Worm (Caenorhabditis elegans) whole organism, L1 larva: Measurements from ENCODE around the gene Y46C8AM.1.
A peak's percentile ranks its signal among the peaks of the same experiment; 100 is the strongest.
"Not testable (repeated sequence)": the region's sequence is repeated elsewhere in the genome, so short reads cannot be mapped to it uniquely, and the experiment has no call there.

Experiments
- C04F5.9 ChIP-seq: sonication (generic microtip); optimal IDR thresholded peaks from 2 replicates; lab custom pipeline; 2016; ENCODE audit warnings: missing genetic modification characterization, missing compliant biosample characterization
- C16A3.4 ChIP-seq: fragments of 150-350 bp; optimal IDR thresholded peaks from 2 replicates; lab custom pipeline; 2014; ENCODE audit warnings: missing biosample characterization, missing genetic modification characterization
- C34B4.2 ChIP-seq: sonication (generic microtip); optimal IDR thresholded peaks from 2 replicates; lab custom pipeline; 2017; ENCODE audit warnings: mild to moderate bottlenecking, missing genetic modification characterization, missing compliant biosample characterization
- F16B12.6 ChIP-seq: fragments of 150-350 bp; optimal IDR thresholded peaks from 2 replicates; lab custom pipeline; 2014; ENCODE audit warnings: missing biosample characterization, missing genetic modification characterization
- Y116A8C.19 ChIP-seq: sonication (generic microtip); optimal IDR thresholded peaks from 2 replicates; lab custom pipeline; 2016; ENCODE audit warnings: missing compliant biosample characterization, missing genetic modification characterization, borderline replicate concordance
- ama-1 ChIP-seq: fragments of 150-350 bp; optimal IDR thresholded peaks from 2 replicates; lab custom pipeline; 2014
- ceh-63 ChIP-seq: fragments of 200-800 bp; sonication (Bioruptor generic); optimal IDR thresholded peaks from 2 replicates; lab custom pipeline; 2018; ENCODE audit warnings: mild to moderate bottlenecking, missing genetic modification characterization, missing compliant biosample characterization
- ceh-8 ChIP-seq: fragments of 200-800 bp; sonication (Bioruptor generic); optimal IDR thresholded peaks from 2 replicates; lab custom pipeline; 2018; ENCODE audit warnings: mild to moderate bottlenecking, missing genetic modification characterization, moderate library complexity, missing compliant biosample characterization
- ceh-90 ChIP-seq: sonication (generic microtip); optimal IDR thresholded peaks from 2 replicates; lab custom pipeline; 2016; ENCODE audit warnings: missing genetic modification characterization, missing compliant biosample characterization
- dpl-1 ChIP-seq, 3 experiments: fragments of 150-350 bp in 2 of 3; sonication (generic microtip) in 1 of 3; optimal IDR thresholded peaks; 2 replicates each; lab custom pipeline; 2014 to 2017; ENCODE audit warnings: missing biosample characterization in 3 of 3, missing genetic modification characterization in 3 of 3, missing genetic modification reagents in 3 of 3
- efl-1 ChIP-seq, 4 experiments: fragments of 150-350 bp; optimal IDR thresholded peaks in 3 of 4; peaks in 1 of 4; 1 replicate in 1 of 4; 2 replicates in 3 of 4; lab custom pipeline; 2014; ENCODE audit warnings: missing biosample characterization in 2 of 4, missing genetic modification characterization in 2 of 4, missing genetic modification reagents in 2 of 4
- elt-2 ChIP-seq: sonication (generic microtip); optimal IDR thresholded peaks from 2 replicates; lab custom pipeline; 2016; ENCODE audit warnings: missing genetic modification characterization, mild to moderate bottlenecking, inconsistent platforms, missing compliant biosample characterization, missing genetic modification reagents
- elt-3 ChIP-seq, 6 experiments: fragments of 150-350 bp in 1 of 6; sonication (generic microtip); optimal IDR thresholded peaks; 2 replicates each; lab custom pipeline; 2017 to 2018; ENCODE audit warnings: missing biosample characterization in 6 of 6, missing genetic modification characterization in 6 of 6, inconsistent platforms in 1 of 6
- fkh-4 ChIP-seq: sonication (generic microtip); optimal IDR thresholded peaks from 2 replicates; lab custom pipeline; 2016; ENCODE audit warnings: missing compliant biosample characterization, missing genetic modification characterization, borderline replicate concordance
- fkh-8 ChIP-seq: sonication (generic microtip); optimal IDR thresholded peaks from 2 replicates; lab custom pipeline; 2016; ENCODE audit warnings: mild to moderate bottlenecking, missing genetic modification characterization, missing compliant biosample characterization
- fos-1 ChIP-seq: fragments of 150-350 bp; optimal IDR thresholded peaks from 2 replicates; lab custom pipeline; 2014; ENCODE audit warnings: missing biosample characterization, missing genetic modification characterization
- grh-1 ChIP-seq: fragments of 200-800 bp; sonication (Bioruptor generic); IDR thresholded peaks from 2 replicates; pipeline ENCODE4 v1.3.6; 2022; ENCODE audit warnings: missing genetic modification reagents, missing genetic modification characterization, missing compliant biosample characterization
- hlh-17 ChIP-seq: fragments of 200-800 bp; sonication (Bioruptor generic); optimal IDR thresholded peaks from 2 replicates; lab custom pipeline; 2018; ENCODE audit warnings: missing genetic modification characterization, mild to moderate bottlenecking, missing compliant biosample characterization, moderate library complexity, borderline replicate concordance
- lin-13 ChIP-seq: fragments of 150-350 bp; optimal IDR thresholded peaks from 2 replicates; lab custom pipeline; 2014; ENCODE audit warnings: missing biosample characterization, missing genetic modification reagents, missing genetic modification characterization
- lin-14 ChIP-seq: fragments of 200-800 bp; sonication (Bioruptor generic); optimal IDR thresholded peaks from 2 replicates; lab custom pipeline; 2018; ENCODE audit warnings: mild to moderate bottlenecking, missing genetic modification characterization, moderate library complexity, missing compliant biosample characterization
- lin-39 ChIP-seq: fragments of 150-350 bp; optimal IDR thresholded peaks from 2 replicates; lab custom pipeline; 2014; ENCODE audit warnings: missing biosample characterization, missing genetic modification reagents, missing genetic modification characterization
- lir-3 ChIP-seq: sonication (generic microtip); optimal IDR thresholded peaks from 2 replicates; lab custom pipeline; 2016; ENCODE audit warnings: mild to moderate bottlenecking, missing genetic modification characterization, moderate library complexity, missing compliant biosample characterization; ENCODE audit not compliant: poor library complexity
- mef-2 ChIP-seq: fragments of 150-350 bp; optimal IDR thresholded peaks from 2 replicates; lab custom pipeline; 2014; ENCODE audit warnings: missing biosample characterization, missing genetic modification characterization
- mep-1 ChIP-seq: fragments of 150-350 bp; optimal IDR thresholded peaks from 2 replicates; lab custom pipeline; 2014; ENCODE audit warnings: missing biosample characterization, missing genetic modification characterization
- nhr-12 ChIP-seq: sonication (generic microtip); optimal IDR thresholded peaks from 2 replicates; lab custom pipeline; 2017; ENCODE audit warnings: missing biosample characterization, missing genetic modification characterization
- nhr-20 ChIP-seq: sonication (generic microtip); optimal IDR thresholded peaks from 2 replicates; lab custom pipeline; 2016; ENCODE audit warnings: mild to moderate bottlenecking, missing genetic modification characterization, missing compliant biosample characterization
- nhr-28 ChIP-seq: fragments of 150-350 bp; optimal IDR thresholded peaks from 2 replicates; lab custom pipeline; 2014; ENCODE audit warnings: missing biosample characterization, missing genetic modification characterization
- nhr-77 ChIP-seq: fragments of 150-350 bp; optimal IDR thresholded peaks from 2 replicates; lab custom pipeline; 2014; ENCODE audit warnings: missing biosample characterization, missing genetic modification characterization
- nhr-85 ChIP-seq: sonication (generic microtip); peaks from one replicate; lab custom pipeline; 2016; ENCODE audit warnings: missing genetic modification characterization, inconsistent platforms, missing compliant biosample characterization
- nhr-90 ChIP-seq: sonication (generic microtip); optimal IDR thresholded peaks from 2 replicates; lab custom pipeline; 2016; ENCODE audit warnings: mild to moderate bottlenecking, missing genetic modification characterization, missing compliant biosample characterization; ENCODE audit not compliant: poor library complexity
- pax-3 ChIP-seq: fragments of 200-800 bp; sonication (Bioruptor generic); optimal IDR thresholded peaks from 2 replicates; lab custom pipeline; 2018; ENCODE audit warnings: mild to moderate bottlenecking, missing genetic modification characterization, moderate library complexity, missing compliant biosample characterization
- pqm-1 ChIP-seq: sonication (generic microtip); optimal IDR thresholded peaks from 3 replicates; lab custom pipeline; 2017; ENCODE audit warnings: missing biosample characterization, missing genetic modification characterization
- skn-1 ChIP-seq: fragments of 150-350 bp; optimal IDR thresholded peaks from 2 replicates; lab custom pipeline; 2014; ENCODE audit warnings: missing biosample characterization, missing genetic modification characterization
- tbx-2 ChIP-seq: sonication (generic microtip); optimal IDR thresholded peaks from 2 replicates; lab custom pipeline; 2016; ENCODE audit warnings: missing genetic modification characterization, missing compliant biosample characterization
- tlp-1 ChIP-seq: fragments of 150-350 bp; optimal IDR thresholded peaks from 2 replicates; lab custom pipeline; 2014; ENCODE audit warnings: missing biosample characterization, missing genetic modification characterization
- unc-30 ChIP-seq: sonication (generic microtip); optimal IDR thresholded peaks from 2 replicates; lab custom pipeline; 2017; ENCODE audit warnings: missing biosample characterization, missing genetic modification characterization
- unc-62 ChIP-seq: fragments of 150-350 bp; optimal IDR thresholded peaks from 2 replicates; lab custom pipeline; 2014; ENCODE audit warnings: missing biosample characterization, missing genetic modification reagents, missing genetic modification characterization
- xbp-1 ChIP-seq: sonication (generic microtip); optimal IDR thresholded peaks from 2 replicates; lab custom pipeline; 2016; ENCODE audit warnings: missing genetic modification characterization, missing compliant biosample characterization

The Y46C8AM.1 gene

DNA sequence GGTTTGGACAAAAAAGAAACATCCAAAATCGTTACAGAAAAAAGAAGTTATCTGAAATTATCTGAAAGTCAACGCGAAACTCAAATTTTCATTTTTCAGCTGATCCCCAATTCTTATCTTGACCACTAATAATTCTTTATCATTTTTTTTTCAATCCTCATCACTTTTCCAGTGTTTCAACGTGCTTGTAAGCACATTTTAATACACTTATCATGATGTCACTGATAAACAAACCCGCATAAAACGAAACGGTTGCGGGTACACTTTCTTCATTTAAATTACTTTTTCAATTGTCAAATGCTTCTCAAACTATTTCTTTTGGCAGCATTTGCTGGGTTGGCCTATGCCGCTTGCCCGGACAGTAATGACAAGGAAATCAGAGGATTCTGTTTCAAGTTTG lies 40.8 kb upstream of the Y46C8AM.1 start, which contains the start of gene clec-67:
Gene clec-67 (plus strand): TSS at position 268 of the 400 bp plus-strand sequence.
- TF ChIP-seq elt-2 (tag; lab: Kevin White, UChicago): peak; percentile 94
- no peak for TF ChIP-seq tlp-1 (tag; lab: Kevin White, UChicago)
- TF ChIP-seq pax-3 (tag; lab: Kevin White, UChicago): no peak
- peak; percentile 21 for TF ChIP-seq pqm-1 (tag; lab: Kevin White, UChicago)
- TF ChIP-seq, all 84 proteins: peak for 2

DNA sequence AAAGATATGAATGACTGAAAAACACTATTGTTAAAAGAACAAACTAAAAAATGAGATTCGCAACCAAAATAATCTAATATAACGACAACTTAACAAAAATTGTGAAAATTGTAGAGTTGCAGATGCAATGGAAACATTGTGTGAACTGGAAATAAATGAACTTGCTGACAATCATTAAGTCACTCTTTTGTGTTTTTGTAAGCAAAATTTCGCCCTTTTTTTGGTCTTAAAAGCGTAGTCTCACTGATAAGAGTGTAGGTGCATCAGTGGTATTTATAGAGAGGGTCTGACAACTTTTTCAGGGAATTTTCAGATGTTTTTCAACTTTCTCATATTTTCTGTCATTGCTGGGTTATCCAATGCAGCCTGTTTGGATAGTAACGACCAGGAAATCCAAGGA lies 36.6 kb upstream of the Y46C8AM.1 start, which contains the start of gene clec-68:
Gene clec-68 (plus strand): TSS at position 301 of the 400 bp plus-strand sequence.
- TF ChIP-seq nhr-77 (no peak), unc-30 (tag; lab: Kevin White, UChicago) (no peak), C04F5.9 (tag; lab: Kevin White, UChicago) (no peak), ama-1 (no peak), C34B4.2 (tag; lab: Kevin White, UChicago) (no peak), xbp-1 (tag; lab: Kevin White, UChicago) (no peak), lir-3 (tag; lab: Kevin White, UChicago) (no peak), fkh-4 (tag; lab: Kevin White, UChicago) (no peak), nhr-85 (tag; lab: Kevin White, UChicago) (no peak)
- TF ChIP-seq, all 84 proteins: peak for 0

DNA sequence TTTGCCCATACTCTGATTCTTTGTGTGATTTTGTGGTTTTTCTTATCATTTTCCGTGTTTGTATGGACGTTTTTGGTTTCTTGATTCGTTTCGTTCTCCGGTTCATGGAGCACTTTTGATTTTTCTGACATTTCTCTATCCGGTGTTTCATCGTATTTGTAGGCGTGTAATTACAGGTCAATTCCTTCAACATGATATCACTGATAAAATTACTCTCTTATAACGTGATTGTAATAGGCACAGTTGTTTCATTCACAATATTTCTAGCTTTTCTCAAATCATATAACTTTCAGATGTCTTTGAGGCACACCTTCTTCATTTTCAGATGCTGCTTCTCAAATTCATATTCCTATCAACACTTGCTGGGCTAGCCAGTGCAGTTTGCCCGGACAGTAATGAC lies 30.3 kb upstream of the Y46C8AM.1 start, which contains the start of gene clec-70:
Gene clec-70 (plus strand): TSS at position 301 of the 400 bp plus-strand sequence.
- TF ChIP-seq ceh-90; hlh-17 (GFP tag; lab: Kevin White, UChicago); nhr-12 (tag; lab: Kevin White, UChicago): not testable (repeated sequence)
- TF ChIP-seq, all 84 proteins: peak for 0; not testable (repeated sequence) for 84

DNA sequence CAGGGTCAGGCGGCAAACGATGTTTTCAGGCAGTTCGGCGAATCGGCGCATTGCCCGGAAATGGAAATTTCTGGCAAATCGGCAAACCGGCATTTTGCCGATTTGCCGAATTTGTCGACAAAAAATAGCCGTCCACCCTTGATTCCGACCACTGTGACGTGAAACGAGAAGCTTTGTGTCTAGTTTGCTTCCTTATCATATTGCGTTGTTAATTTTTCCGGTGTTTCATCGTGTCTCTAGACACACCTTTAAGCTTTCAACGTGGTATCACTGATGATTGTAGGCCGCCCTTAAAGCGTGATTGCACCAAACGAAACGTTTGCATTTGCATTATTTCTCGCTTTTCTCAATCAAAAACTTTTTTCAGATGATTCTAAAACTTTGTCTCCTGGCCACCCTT lies 25.6 kb upstream of the Y46C8AM.1 start, which contains the start of gene clec-71:
Gene clec-71 (plus strand): TSS at position 362 of the 400 bp plus-strand sequence.
- no peak for TF ChIP-seq lin-14 (GFP tag; lab: Kevin White, UChicago)
- TF ChIP-seq lin-39 (tag; lab: Kevin White, UChicago): no peak
- no peak for TF ChIP-seq Y116A8C.19 (tag; lab: Kevin White, UChicago)
- TF ChIP-seq elt-2 (tag; lab: Kevin White, UChicago): peak; percentile 58
- TF ChIP-seq ceh-8 (GFP tag; lab: Kevin White, UChicago): no peak

DNA sequence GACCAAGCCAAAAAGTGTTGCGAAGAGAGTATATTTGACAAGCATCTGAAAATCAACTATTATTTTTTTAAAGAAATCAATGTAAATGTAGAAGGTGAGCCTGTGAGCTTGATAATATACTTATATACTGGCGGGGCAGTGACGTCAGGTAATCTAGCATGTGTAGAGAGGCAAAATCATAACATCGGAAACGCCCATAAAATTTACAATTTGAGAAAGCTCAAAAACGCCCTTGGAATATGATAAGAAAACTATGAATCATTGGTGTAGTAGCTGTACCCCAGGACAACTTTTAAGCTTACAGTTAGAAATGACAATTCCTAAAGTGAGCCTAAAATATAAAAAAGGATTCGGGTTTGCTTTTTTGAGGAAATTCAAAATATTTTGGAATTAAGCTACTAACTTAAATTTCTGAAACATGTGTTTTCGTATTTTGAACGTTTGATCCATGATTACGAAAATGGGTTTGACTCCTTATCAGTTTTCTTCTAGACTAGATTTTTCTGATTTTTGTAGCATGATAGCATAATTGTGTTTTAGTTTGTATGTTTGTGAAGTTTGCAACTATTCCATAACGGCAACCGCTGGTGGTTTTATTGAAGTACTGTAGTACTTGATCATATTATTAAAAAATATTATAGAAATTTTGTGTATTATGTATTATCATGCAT lies 20.9 kb upstream of the Y46C8AM.1 start, which contains the start of gene clec-174:
Gene clec-174 (minus strand): TSS at position 51 of the 671 bp plus-strand sequence.
- TF ChIP-seq F16B12.6: no peak
- no peak for TF ChIP-seq skn-1
- TF ChIP-seq fos-1 (tag; lab: Kevin White, UChicago): no peak
- TF ChIP-seq nhr-85 (tag; lab: Kevin White, UChicago): no peak

DNA sequence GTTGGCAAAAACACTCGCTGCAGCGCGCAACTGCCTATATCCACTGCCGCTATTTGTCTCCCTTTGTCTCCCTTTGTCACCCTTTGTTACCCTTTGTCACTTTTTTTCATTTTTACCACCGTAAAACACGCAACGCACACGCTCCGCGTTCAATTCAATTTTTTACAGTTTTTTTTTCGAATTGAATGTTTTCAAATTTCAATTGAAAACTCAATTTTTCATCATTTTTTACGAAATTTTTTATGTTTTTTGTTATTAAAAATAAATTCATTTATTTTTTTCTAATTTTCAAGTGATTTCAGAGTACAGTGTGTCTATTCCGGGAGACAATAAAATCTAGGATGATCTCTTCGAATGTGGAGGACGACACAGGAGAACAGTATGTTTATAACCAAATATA lies 19.7 kb upstream of the Y46C8AM.1 start, which contains the start of gene Y46C8AL.11:
Gene Y46C8AL.11 (plus strand): TSS at position 301 of the 400 bp plus-strand sequence.
- TF ChIP-seq nhr-90 (tag; lab: Kevin White, UChicago) (no peak), lin-13 (GFP tag; lab: Kevin White, UChicago) (no peak), elt-3 (tag; optimal IDR thresholded peaks at IDR 0.05; lab: Kevin White, UChicago) (no peak)

DNA sequence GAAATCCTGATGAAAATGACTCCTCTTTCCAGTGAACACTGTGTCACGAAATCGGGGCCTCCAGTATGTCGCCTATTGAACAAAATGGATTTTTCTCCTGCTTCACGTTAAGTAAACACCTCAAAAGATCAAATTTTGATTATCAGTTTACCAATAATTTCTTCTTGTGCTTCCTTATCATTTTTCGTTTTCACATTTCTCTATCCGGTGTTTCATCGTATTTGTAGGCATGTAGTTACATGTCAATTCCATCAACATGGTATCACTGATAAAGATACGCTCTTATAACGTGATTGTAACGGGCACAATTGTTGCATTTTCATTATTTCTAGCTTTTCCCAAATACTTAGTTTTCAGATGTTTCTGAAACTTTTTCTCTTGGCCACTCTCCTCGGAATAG lies 18.2 kb upstream of the Y46C8AM.1 start, which contains the start of gene clec-72:
Gene clec-72 (plus strand): TSS at position 358 of the 400 bp plus-strand sequence.
- TF ChIP-seq nhr-28 (tag; lab: Kevin White, UChicago): no peak
- TF ChIP-seq tbx-2 (tag; lab: Kevin White, UChicago): no peak
- TF ChIP-seq pqm-1 (tag; lab: Kevin White, UChicago): peak; percentile 78
- TF ChIP-seq unc-62: no peak
- TF ChIP-seq C16A3.4 (tag; lab: Kevin White, UChicago): no peak
- no peak for TF ChIP-seq mep-1 (tag; lab: Kevin White, UChicago)
- no peak for TF ChIP-seq mef-2 (tag; lab: Kevin White, UChicago)
- no peak for TF ChIP-seq dpl-1 (GFP tag; optimal IDR thresholded peaks at IDR 0.05; lab: Kevin White, UChicago)
- no peak for TF ChIP-seq efl-1 (optimal IDR thresholded peaks at IDR 0.05; lab: Kevin White, UChicago)
- no peak for TF ChIP-seq efl-1 (GFP tag; optimal IDR thresholded peaks at IDR 0.05 in 1 of 2; lab: Kevin White, UChicago)
- no peak for TF ChIP-seq F16B12.6
- no peak for TF ChIP-seq ceh-63
- TF ChIP-seq lin-39 (tag; lab: Kevin White, UChicago): no peak
- TF ChIP-seq grh-1 (GFP tag; lab: Robert Waterston, UW): no peak
- no peak for TF ChIP-seq fkh-8 (tag; lab: Kevin White, UChicago)
- TF ChIP-seq ama-1: no peak
- TF ChIP-seq C04F5.9 (tag; lab: Kevin White, UChicago): no peak
- TF ChIP-seq nhr-20 (tag; lab: Kevin White, UChicago): peak; percentile 13
